6 worm cellular contexts compared by ENCODE assay signal in genomic region chrIII:835208-835607, ce11.
TF ChIP-seq lines count a peak whose summit lies in the region.

No protein-coding gene starts in this region.

TF ChIP-seq in whole organism, L1 larva, 84 proteins besides CTCF, POLR2A, EP300 and RAD21:
- no peak for TF ChIP-seq lin-13 (GFP tag; optimal IDR thresholded peaks at IDR 0.05; lab: Kevin White, UChicago)
- TF ChIP-seq ama-1 (optimal IDR thresholded peaks at IDR 0.05; lab: Kevin White, UChicago) = peak; percentile 22
- TF ChIP-seq ces-1 (GFP tag; optimal IDR thresholded peaks at IDR 0.05; lab: Kevin White, UChicago) = no peak
- TF ChIP-seq dsc-1 (tag; optimal IDR thresholded peaks at IDR 0.05; lab: Kevin White, UChicago) = peak; percentile 10
TF ChIP-seq in whole organism, L1 larva: peak in this region for 2.

TF ChIP-seq in whole organism, L2 larva, 48 proteins besides CTCF, POLR2A, EP300 and RAD21:
- TF ChIP-seq nhr-21 (tag; optimal IDR thresholded peaks at IDR 0.05; lab: Kevin White, UChicago) = no peak
- TF ChIP-seq ama-1 (optimal IDR thresholded peaks at IDR 0.05; lab: Kevin White, UChicago) = peak; percentile 30

TF ChIP-seq in whole organism, L3 larva, 47 proteins besides CTCF, POLR2A, EP300 and RAD21:
- TF ChIP-seq nhr-43 (tag; optimal IDR thresholded peaks at IDR 0.05; lab: Kevin White, UChicago; ENCODE audit: poor library complexity, severe bottlenecking) (peak; percentile 45), nhr-25 (tag; optimal IDR thresholded peaks at IDR 0.05; lab: Kevin White, UChicago) (peak; percentile 30), ama-1 (optimal IDR thresholded peaks at IDR 0.05; lab: Kevin White, UChicago) (peak; percentile 60), nhr-28 (tag; optimal IDR thresholded peaks at IDR 0.05; lab: Kevin White, UChicago) (no peak)
TF ChIP-seq in whole organism, L3 larva: peak in this region for 3.

TF ChIP-seq in whole organism, L4 larva, 104 proteins besides CTCF, POLR2A, EP300 and RAD21:
- TF ChIP-seq aha-1 (tag; lab: Kevin White, UChicago) (peak; percentile 88), ceh-62 (tag; optimal IDR thresholded peaks at IDR 0.05; lab: Kevin White, UChicago) (no peak), ama-1 (optimal IDR thresholded peaks at IDR 0.05; lab: Kevin White, UChicago) (peak; percentile 92), mes-2 (tag; optimal IDR thresholded peaks at IDR 0.05; lab: Kevin White, UChicago; ENCODE audit: poor library complexity, severe bottlenecking) (peak; percentile 42), unc-62 (GFP tag; optimal IDR thresholded peaks at IDR 0.05 in 1 of 2; lab: Kevin White, UChicago) (peak in 1 of 2 experiments; percentile 85), unc-62 (tag; optimal IDR thresholded peaks at IDR 0.05; lab: Kevin White, UChicago) (no peak)

TF ChIP-seq in whole organism, late embryonic, 69 proteins besides CTCF, POLR2A, EP300 and RAD21:
- TF ChIP-seq sdc-2 (tag; optimal IDR thresholded peaks at IDR 0.05; lab: Kevin White, UChicago) (no peak), ceh-30 (tag; optimal IDR thresholded peaks at IDR 0.05; lab: Kevin White, UChicago) (no peak), ama-1 (optimal IDR thresholded peaks at IDR 0.05; lab: Kevin White, UChicago) (peak; percentile 54), odd-2 (tag; optimal IDR thresholded peaks at IDR 0.05; lab: Kevin White, UChicago) (no peak)

TF ChIP-seq in whole organism, young adult, 124 proteins besides CTCF, POLR2A, EP300 and RAD21:
- TF ChIP-seq ztf-6 (GFP tag; IDR thresholded peaks at IDR 0.05; lab: Robert Waterston, UW) = no peak
- TF ChIP-seq efl-1 (GFP tag; optimal IDR thresholded peaks at IDR 0.05; lab: Kevin White, UChicago) = no peak
- TF ChIP-seq Y56A3A.18 (GFP tag; IDR thresholded peaks at IDR 0.05; lab: Robert Waterston, UW) = peak; percentile 39; the same call in 1 of the 2 replicates
- no peak for TF ChIP-seq lir-1 (GFP tag; conservative IDR thresholded peaks at IDR 0.05; lab: Robert Waterston, UW)
- TF ChIP-seq F57A8.1 (GFP tag; optimal IDR thresholded peaks at IDR 0.05; lab: Kevin White, UChicago) = no peak
- TF ChIP-seq dpl-1 (GFP tag; optimal IDR thresholded peaks at IDR 0.05; lab: Kevin White, UChicago) = no peak
- no peak for TF ChIP-seq F55B11.4 (tag; optimal IDR thresholded peaks at IDR 0.05; lab: Kevin White, UChicago; ENCODE audit: borderline replicate concordance, insufficient read depth)
- no peak for TF ChIP-seq lsl-1 (GFP tag; optimal IDR thresholded peaks at IDR 0.05; lab: Kevin White, UChicago)
- no peak for TF ChIP-seq madf-8 (GFP tag; conservative IDR thresholded peaks at IDR 0.05; lab: Robert Waterston, UW)
- TF ChIP-seq T07F8.4 (tag; optimal IDR thresholded peaks at IDR 0.05; lab: Kevin White, UChicago) = no peak
- peak; percentile 80 for TF ChIP-seq ama-1 (optimal IDR thresholded peaks at IDR 0.05; lab: Kevin White, UChicago)
- TF ChIP-seq ama-1 (GFP tag; optimal IDR thresholded peaks at IDR 0.05; lab: Kevin White, UChicago) = no peak
